Worm (Caenorhabditis elegans) whole organism, L1 larva: ENCODE results near the gene cyp-34A6.

Experiments used
- C04F5.9 ChIP-seq: sonication (generic microtip); optimal IDR thresholded peaks from 2 replicates; lab custom pipeline; 2016; ENCODE audit warnings: missing genetic modification characterization, missing compliant biosample characterization
- C16A3.4 ChIP-seq: fragments of 150-350 bp; optimal IDR thresholded peaks from 2 replicates; lab custom pipeline; 2014; ENCODE audit warnings: missing biosample characterization, missing genetic modification characterization
- C34B4.2 ChIP-seq: sonication (generic microtip); optimal IDR thresholded peaks from 2 replicates; lab custom pipeline; 2017; ENCODE audit warnings: mild to moderate bottlenecking, missing genetic modification characterization, missing compliant biosample characterization
- F16B12.6 ChIP-seq: fragments of 150-350 bp; optimal IDR thresholded peaks from 2 replicates; lab custom pipeline; 2014; ENCODE audit warnings: missing biosample characterization, missing genetic modification characterization
- Y116A8C.19 ChIP-seq: sonication (generic microtip); optimal IDR thresholded peaks from 2 replicates; lab custom pipeline; 2016; ENCODE audit warnings: missing compliant biosample characterization, missing genetic modification characterization, borderline replicate concordance
- alr-1 ChIP-seq: fragments of 200-800 bp; sonication (Bioruptor generic); optimal IDR thresholded peaks from 2 replicates; lab custom pipeline; 2018; ENCODE audit warnings: borderline replicate concordance, mild to moderate bottlenecking, missing genetic modification characterization, missing compliant biosample characterization
- aly-2 ChIP-seq: fragments of 150-350 bp; optimal IDR thresholded peaks from 2 replicates; lab custom pipeline; 2014; ENCODE audit warnings: missing biosample characterization, missing genetic modification characterization
- ceh-82 ChIP-seq, 3 experiments: fragments of 150-350 bp in 1 of 3; sonication (generic microtip) in 2 of 3; optimal IDR thresholded peaks; 2 replicates each; lab custom pipeline; 2014 to 2017; ENCODE audit warnings: missing biosample characterization in 3 of 3, missing genetic modification characterization in 3 of 3
- ceh-90 ChIP-seq: sonication (generic microtip); optimal IDR thresholded peaks from 2 replicates; lab custom pipeline; 2016; ENCODE audit warnings: missing genetic modification characterization, missing compliant biosample characterization
- dpl-1 ChIP-seq, 3 experiments: fragments of 150-350 bp in 2 of 3; sonication (generic microtip) in 1 of 3; optimal IDR thresholded peaks; 2 replicates each; lab custom pipeline; 2014 to 2017; ENCODE audit warnings: missing biosample characterization in 3 of 3, missing genetic modification characterization in 3 of 3, missing genetic modification reagents in 3 of 3
- dsc-1 ChIP-seq: sonication (generic microtip); optimal IDR thresholded peaks from 2 replicates; lab custom pipeline; 2016; ENCODE audit warnings: mild to moderate bottlenecking, missing genetic modification characterization, missing compliant biosample characterization
- efl-1 ChIP-seq, 4 experiments: fragments of 150-350 bp; optimal IDR thresholded peaks in 3 of 4; peaks in 1 of 4; 1 replicate in 1 of 4; 2 replicates in 3 of 4; lab custom pipeline; 2014; ENCODE audit warnings: missing biosample characterization in 2 of 4, missing genetic modification characterization in 2 of 4, missing genetic modification reagents in 2 of 4
- efl-3 ChIP-seq: fragments of 200-800 bp; sonication (Bioruptor generic); optimal IDR thresholded peaks from 2 replicates; lab custom pipeline; 2018; ENCODE audit warnings: mild to moderate bottlenecking, missing genetic modification characterization, missing compliant biosample characterization
- egl-27 ChIP-seq, 2 experiments: fragments of 150-350 bp in 1 of 2; sonication (generic microtip); optimal IDR thresholded peaks; 3 replicates each; lab custom pipeline; 2017 to 2018; ENCODE audit warnings: missing biosample characterization in 2 of 2, missing genetic modification characterization in 2 of 2, missing genetic modification reagents in 2 of 2
- elt-3 ChIP-seq, 6 experiments: fragments of 150-350 bp in 1 of 6; sonication (generic microtip); optimal IDR thresholded peaks; 2 replicates each; lab custom pipeline; 2017 to 2018; ENCODE audit warnings: missing biosample characterization in 6 of 6, missing genetic modification characterization in 6 of 6, inconsistent platforms in 1 of 6
- ets-5 ChIP-seq: fragments of 200-800 bp; sonication (Bioruptor generic); IDR thresholded peaks from 2 replicates; pipeline ENCODE4 v1.3.6; 2022; ENCODE audit warnings: missing genetic modification characterization, missing compliant biosample characterization
- grh-1 ChIP-seq: fragments of 200-800 bp; sonication (Bioruptor generic); IDR thresholded peaks from 2 replicates; pipeline ENCODE4 v1.3.6; 2022; ENCODE audit warnings: missing genetic modification reagents, missing genetic modification characterization, missing compliant biosample characterization
- hlh-17 ChIP-seq: fragments of 200-800 bp; sonication (Bioruptor generic); optimal IDR thresholded peaks from 2 replicates; lab custom pipeline; 2018; ENCODE audit warnings: missing genetic modification characterization, mild to moderate bottlenecking, missing compliant biosample characterization, moderate library complexity, borderline replicate concordance
- hlh-4 ChIP-seq: sonication (generic microtip); optimal IDR thresholded peaks from 2 replicates; lab custom pipeline; 2016; ENCODE audit warnings: mild to moderate bottlenecking, missing genetic modification characterization, missing compliant biosample characterization
- hpl-2 ChIP-seq: fragments of 150-350 bp; optimal IDR thresholded peaks from 2 replicates; lab custom pipeline; 2014; ENCODE audit warnings: missing biosample characterization, missing genetic modification reagents, missing genetic modification characterization
- irx-1 ChIP-seq: sonication (generic microtip); optimal IDR thresholded peaks from 2 replicates; lab custom pipeline; 2016; ENCODE audit warnings: missing genetic modification characterization, missing compliant biosample characterization
- isw-1 ChIP-seq: fragments of 200-800 bp; sonication (Bioruptor generic); IDR thresholded peaks from 2 replicates; pipeline ENCODE4 v1.3.6; 2022; ENCODE audit warnings: missing genetic modification characterization, missing compliant biosample characterization
- lin-14 ChIP-seq: fragments of 200-800 bp; sonication (Bioruptor generic); optimal IDR thresholded peaks from 2 replicates; lab custom pipeline; 2018; ENCODE audit warnings: mild to moderate bottlenecking, missing genetic modification characterization, moderate library complexity, missing compliant biosample characterization
- lin-39 ChIP-seq: fragments of 150-350 bp; optimal IDR thresholded peaks from 2 replicates; lab custom pipeline; 2014; ENCODE audit warnings: missing biosample characterization, missing genetic modification reagents, missing genetic modification characterization
- mdl-1 ChIP-seq, 2 experiments: fragments of 150-350 bp; optimal IDR thresholded peaks; 2 replicates each; lab custom pipeline; 2014 to 2017; ENCODE audit warnings: missing biosample characterization in 2 of 2, missing genetic modification characterization in 2 of 2, inconsistent platforms in 1 of 2
- mef-2 ChIP-seq: fragments of 150-350 bp; optimal IDR thresholded peaks from 2 replicates; lab custom pipeline; 2014; ENCODE audit warnings: missing biosample characterization, missing genetic modification characterization
- nhr-12 ChIP-seq: sonication (generic microtip); optimal IDR thresholded peaks from 2 replicates; lab custom pipeline; 2017; ENCODE audit warnings: missing biosample characterization, missing genetic modification characterization
- nhr-19 ChIP-seq: fragments of 200-800 bp; sonication (Bioruptor generic); conservative IDR thresholded peaks from 2 replicates; pipeline ENCODE4 v1.3.6; 2022; ENCODE audit warnings: missing genetic modification characterization, missing compliant biosample characterization
- nhr-20 ChIP-seq: sonication (generic microtip); optimal IDR thresholded peaks from 2 replicates; lab custom pipeline; 2016; ENCODE audit warnings: mild to moderate bottlenecking, missing genetic modification characterization, missing compliant biosample characterization
- nhr-237 ChIP-seq: fragments of 150-350 bp; optimal IDR thresholded peaks from 2 replicates; lab custom pipeline; 2014; ENCODE audit warnings: missing biosample characterization, missing genetic modification characterization
- nhr-28 ChIP-seq: fragments of 150-350 bp; optimal IDR thresholded peaks from 2 replicates; lab custom pipeline; 2014; ENCODE audit warnings: missing biosample characterization, missing genetic modification characterization
- nhr-71 ChIP-seq: sonication (generic microtip); optimal IDR thresholded peaks from 2 replicates; lab custom pipeline; 2016; ENCODE audit warnings: mild to moderate bottlenecking, missing genetic modification characterization, moderate library complexity, missing compliant biosample characterization
- nhr-76 ChIP-seq: sonication (generic microtip); optimal IDR thresholded peaks from 2 replicates; lab custom pipeline; 2017; ENCODE audit warnings: missing biosample characterization, missing genetic modification characterization
- nhr-77 ChIP-seq: fragments of 150-350 bp; optimal IDR thresholded peaks from 2 replicates; lab custom pipeline; 2014; ENCODE audit warnings: missing biosample characterization, missing genetic modification characterization
- nhr-84 ChIP-seq: sonication (generic microtip); optimal IDR thresholded peaks from 2 replicates; lab custom pipeline; 2017; ENCODE audit warnings: missing biosample characterization, missing genetic modification characterization
- nhr-85 ChIP-seq: sonication (generic microtip); peaks from one replicate; lab custom pipeline; 2016; ENCODE audit warnings: missing genetic modification characterization, inconsistent platforms, missing compliant biosample characterization
- nhr-90 ChIP-seq: sonication (generic microtip); optimal IDR thresholded peaks from 2 replicates; lab custom pipeline; 2016; ENCODE audit warnings: mild to moderate bottlenecking, missing genetic modification characterization, missing compliant biosample characterization; ENCODE audit not compliant: poor library complexity
- pag-3 ChIP-seq: sonication (generic microtip); optimal IDR thresholded peaks from 2 replicates; lab custom pipeline; 2017; ENCODE audit warnings: missing genetic modification characterization, mild to moderate bottlenecking, missing compliant biosample characterization, antibody characterized with exemption, borderline replicate concordance; ENCODE audit not compliant: insufficient read depth
- pqm-1 ChIP-seq: sonication (generic microtip); optimal IDR thresholded peaks from 3 replicates; lab custom pipeline; 2017; ENCODE audit warnings: missing biosample characterization, missing genetic modification characterization
- skn-1 ChIP-seq: fragments of 150-350 bp; optimal IDR thresholded peaks from 2 replicates; lab custom pipeline; 2014; ENCODE audit warnings: missing biosample characterization, missing genetic modification characterization
- snpc-4 ChIP-seq: fragments of 150-350 bp; optimal IDR thresholded peaks from 2 replicates; lab custom pipeline; 2014; ENCODE audit warnings: missing biosample characterization, missing genetic modification characterization
- sptf-1 ChIP-seq: fragments of 150-350 bp; optimal IDR thresholded peaks from 2 replicates; lab custom pipeline; 2014; ENCODE audit warnings: missing biosample characterization, missing genetic modification characterization
- sup-37 ChIP-seq: fragments of 200-800 bp; sonication (Bioruptor generic); optimal IDR thresholded peaks from 2 replicates; lab custom pipeline; 2018; ENCODE audit warnings: mild to moderate bottlenecking, missing genetic modification characterization, missing compliant biosample characterization
- swsn-7 ChIP-seq: sonication (generic microtip); optimal IDR thresholded peaks from 2 replicates; lab custom pipeline; 2016; ENCODE audit warnings: missing genetic modification characterization, missing compliant biosample characterization
- tlp-1 ChIP-seq: fragments of 150-350 bp; optimal IDR thresholded peaks from 2 replicates; lab custom pipeline; 2014; ENCODE audit warnings: missing biosample characterization, missing genetic modification characterization
- unc-30 ChIP-seq: sonication (generic microtip); optimal IDR thresholded peaks from 2 replicates; lab custom pipeline; 2017; ENCODE audit warnings: missing biosample characterization, missing genetic modification characterization
- unc-98 ChIP-seq: fragments of 200-800 bp; sonication (Bioruptor generic); IDR thresholded peaks from 2 replicates; pipeline ENCODE4 v1.3.6; 2022; ENCODE audit warnings: missing genetic modification characterization, missing compliant biosample characterization
- vab-15 ChIP-seq: sonication (generic microtip); optimal IDR thresholded peaks from 2 replicates; lab custom pipeline; 2017; ENCODE audit warnings: missing genotype, mild to moderate bottlenecking, missing genetic modification characterization, missing compliant biosample characterization
- xbp-1 ChIP-seq: sonication (generic microtip); optimal IDR thresholded peaks from 2 replicates; lab custom pipeline; 2016; ENCODE audit warnings: missing genetic modification characterization, missing compliant biosample characterization
- zag-1 ChIP-seq: fragments of 150-350 bp; optimal IDR thresholded peaks from 2 replicates; lab custom pipeline; 2014; ENCODE audit warnings: missing biosample characterization, missing genetic modification characterization
- zip-4 ChIP-seq: fragments of 200-800 bp; sonication (Bioruptor generic); optimal IDR thresholded peaks from 2 replicates; lab custom pipeline; 2018; ENCODE audit warnings: mild to moderate bottlenecking, missing genetic modification characterization, moderate library complexity, missing compliant biosample characterization
- ztf-11 ChIP-seq, 2 experiments: sonication (generic microtip); optimal IDR thresholded peaks; 2 replicates each; lab custom pipeline; 2016 to 2017; ENCODE audit warnings: missing genetic modification characterization in 2 of 2, missing biosample characterization in 1 of 2, missing compliant biosample characterization in 1 of 2
- ztf-4 ChIP-seq: fragments of 150-350 bp; optimal IDR thresholded peaks from 2 replicates; lab custom pipeline; 2014; ENCODE audit warnings: missing biosample characterization, missing genetic modification characterization

The cyp-34A6 gene

DNA sequence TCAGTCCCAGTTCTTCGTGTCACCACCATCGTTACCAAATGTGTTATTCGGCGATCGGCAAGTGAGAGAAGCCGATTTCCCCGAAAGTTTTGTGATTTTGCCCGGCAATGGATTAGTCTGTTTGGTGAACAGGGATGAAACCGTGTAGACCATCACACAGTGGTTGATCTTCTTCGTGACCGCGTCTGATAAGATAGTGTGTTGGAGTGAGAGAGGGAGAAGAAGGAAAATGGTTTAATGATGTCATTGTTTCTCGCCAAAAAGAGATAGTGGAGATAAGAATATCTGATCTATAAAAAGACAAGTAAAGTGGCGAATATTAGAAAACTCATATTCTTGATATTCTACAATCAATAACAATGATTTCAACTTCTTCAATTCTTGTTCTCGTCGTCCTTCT is 18.7 kb upstream of the cyp-34A6 start, which contains the start of gene nlp-31:
Gene nlp-31, plus strand, starts transcription at position 237 of the 400 bp plus-strand sequence.
- TF ChIP-seq nhr-12 (tag; lab: Kevin White, UChicago), result no peak
- TF ChIP-seq elt-3 (tag; optimal IDR thresholded peaks at IDR 0.05; lab: Kevin White, UChicago), result peak; percentile 64 to 97 (median 96)
- no peak for TF ChIP-seq Y116A8C.19 (tag; lab: Kevin White, UChicago)
- no peak for TF ChIP-seq nhr-28
- TF ChIP-seq lin-39 (tag; lab: Kevin White, UChicago), result no peak
- TF ChIP-seq alr-1, result no peak
- TF ChIP-seq nhr-237, result peak; percentile 12
- no peak for TF ChIP-seq pag-3 (tag; lab: Kevin White, UChicago)
- no peak for TF ChIP-seq nhr-76 (tag; lab: Kevin White, UChicago)
- TF ChIP-seq nhr-84 (tag; lab: Kevin White, UChicago), result no peak
- TF ChIP-seq dsc-1 (tag; lab: Kevin White, UChicago), result no peak
- no peak for TF ChIP-seq ceh-90 (tag; lab: Kevin White, UChicago)
- no peak for TF ChIP-seq aly-2 (tag; lab: Kevin White, UChicago)
- TF ChIP-seq swsn-7 (tag; lab: Kevin White, UChicago), result no peak
- no peak for TF ChIP-seq ets-5 (GFP tag; lab: Robert Waterston, UW)
- no peak for TF ChIP-seq ceh-82 (tag; optimal IDR thresholded peaks at IDR 0.05; lab: Kevin White, UChicago)
- TF ChIP-seq C34B4.2, result no peak
- TF ChIP-seq nhr-85 (tag; lab: Kevin White, UChicago), result peak; percentile 97
- TF ChIP-seq nhr-19 (GFP tag; lab: Robert Waterston, UW), result 0 out of 2 replicates have a peak, but pooled peaks have one; percentile 29
- TF ChIP-seq zag-1 (tag; lab: Kevin White, UChicago), result no peak
- no peak for TF ChIP-seq hpl-2
- TF ChIP-seq vab-15 (tag; lab: Kevin White, UChicago), result no peak
- TF ChIP-seq lin-14, result peak; percentile 73
- TF ChIP-seq ztf-4, result peak; percentile 27
- TF ChIP-seq nhr-20 (tag; lab: Kevin White, UChicago), result peak; percentile 88
- TF ChIP-seq snpc-4, result no peak
- TF ChIP-seq pqm-1 (tag; lab: Kevin White, UChicago), result no peak
- TF ChIP-seq skn-1 (tag; lab: Kevin White, UChicago), result no peak
- no peak for TF ChIP-seq grh-1 (GFP tag; lab: Robert Waterston, UW)
- no peak for TF ChIP-seq xbp-1 (tag; lab: Kevin White, UChicago)
- TF ChIP-seq zip-4 (GFP tag; lab: Kevin White, UChicago), result no peak
- TF ChIP-seq ztf-11 (tag; optimal IDR thresholded peaks at IDR 0.05; lab: Kevin White, UChicago), result no peak
- no peak for TF ChIP-seq unc-30 (tag; lab: Kevin White, UChicago)
- TF ChIP-seq C16A3.4 (tag; lab: Kevin White, UChicago), result no peak
- no peak for TF ChIP-seq nhr-77
- no peak for TF ChIP-seq hlh-17
- TF ChIP-seq nhr-71, result peak; percentile 80
- TF ChIP-seq irx-1 (tag; lab: Kevin White, UChicago), result no peak
- no peak for TF ChIP-seq hlh-4 (tag; lab: Kevin White, UChicago)
- no peak for TF ChIP-seq mef-2 (tag; lab: Kevin White, UChicago)
- no peak for TF ChIP-seq C04F5.9 (tag; lab: Kevin White, UChicago)
- TF ChIP-seq dpl-1 (GFP tag; optimal IDR thresholded peaks at IDR 0.05; lab: Kevin White, UChicago), result no peak
- TF ChIP-seq sup-37, result no peak
- TF ChIP-seq mdl-1 (tag; optimal IDR thresholded peaks at IDR 0.05; lab: Kevin White, UChicago), result peak in 1 of 2 experiments; percentile 41
- TF ChIP-seq sptf-1, result no peak
- TF ChIP-seq isw-1, result no peak
- no peak for TF ChIP-seq tlp-1 (tag; lab: Kevin White, UChicago)
- peak; percentile 29 for TF ChIP-seq nhr-90 (tag; lab: Kevin White, UChicago)
- TF ChIP-seq F16B12.6, result no peak
- no peak for TF ChIP-seq efl-1 (optimal IDR thresholded peaks at IDR 0.05; lab: Kevin White, UChicago)
- no peak for TF ChIP-seq efl-1 (GFP tag; optimal IDR thresholded peaks at IDR 0.05 in 1 of 2; lab: Kevin White, UChicago)
- no peak for TF ChIP-seq unc-98
- no peak for TF ChIP-seq egl-27 (tag; optimal IDR thresholded peaks at IDR 0.05; lab: Kevin White, UChicago)
- no peak for TF ChIP-seq efl-3 (GFP tag; lab: Kevin White, UChicago)
